Worm (Caenorhabditis elegans) whole organism, L3 larva: ENCODE measurements around the gene cyp-31A2.
A peak's percentile ranks its signal among the peaks of the same experiment; 100 is the strongest.

Experiments used
- ZK546.5 ChIP-seq: sonication (generic microtip); optimal IDR thresholded peaks from 2 replicates; lab custom pipeline; 2017; ENCODE audit warnings: missing biosample characterization, missing genetic modification characterization
- ama-1 ChIP-seq: fragments of 150-350 bp; optimal IDR thresholded peaks from 2 replicates; lab custom pipeline; 2018
- ceh-16 ChIP-seq: sonication (generic microtip); optimal IDR thresholded peaks from 2 replicates; lab custom pipeline; 2017; ENCODE audit warnings: missing biosample characterization, missing genetic modification characterization
- ceh-28 ChIP-seq: fragments of 150-350 bp; optimal IDR thresholded peaks from 2 replicates; lab custom pipeline; 2014; ENCODE audit warnings: missing biosample characterization, missing genetic modification reagents, missing genetic modification characterization
- egl-5 ChIP-seq: fragments of 150-350 bp; optimal IDR thresholded peaks from 2 replicates; lab custom pipeline; 2017; ENCODE audit warnings: missing biosample characterization, missing genetic modification reagents, missing genetic modification characterization, inconsistent platforms
- elt-2 ChIP-seq: sonication (generic microtip); optimal IDR thresholded peaks from 2 replicates; lab custom pipeline; 2016; ENCODE audit warnings: missing genetic modification reagents, mild to moderate bottlenecking, missing genetic modification characterization, missing compliant biosample characterization
- eor-1 ChIP-seq, 2 experiments: fragments of 150-350 bp; optimal IDR thresholded peaks; 2 replicates each; lab custom pipeline; 2014 to 2018; ENCODE audit warnings: missing biosample characterization in 2 of 2, missing genetic modification characterization in 2 of 2
- fkh-10 ChIP-seq: sonication (generic microtip); optimal IDR thresholded peaks from 2 replicates; lab custom pipeline; 2017; ENCODE audit warnings: missing biosample characterization, missing genetic modification reagents, missing genetic modification characterization
- fkh-2 ChIP-seq: fragments of 150-350 bp; optimal IDR thresholded peaks from 2 replicates; lab custom pipeline; 2014; ENCODE audit warnings: missing biosample characterization, missing genetic modification reagents, missing genetic modification characterization
- fos-1 ChIP-seq: fragments of 150-350 bp; optimal IDR thresholded peaks from 2 replicates; lab custom pipeline; 2014; ENCODE audit warnings: missing biosample characterization, missing genetic modification characterization
- hmg-11 ChIP-seq: sonication (generic microtip); optimal IDR thresholded peaks from 2 replicates; lab custom pipeline; 2016; ENCODE audit warnings: missing genetic modification characterization, missing compliant biosample characterization
- jun-1 ChIP-seq: fragments of 150-350 bp; optimal IDR thresholded peaks from 2 replicates; lab custom pipeline; 2014; ENCODE audit warnings: missing biosample characterization, missing genetic modification reagents, missing genetic modification characterization
- lin-15B ChIP-seq: fragments of 150-350 bp; optimal IDR thresholded peaks from 2 replicates; lab custom pipeline; 2014; ENCODE audit warnings: missing biosample characterization, missing genetic modification characterization
- lin-39 ChIP-seq: fragments of 150-350 bp; optimal IDR thresholded peaks from 2 replicates; lab custom pipeline; 2018; ENCODE audit warnings: missing biosample characterization, missing genetic modification reagents, missing genetic modification characterization
- lsy-12 ChIP-seq: sonication (generic microtip); optimal IDR thresholded peaks from 2 replicates; lab custom pipeline; 2016; ENCODE audit warnings: mild to moderate bottlenecking, missing genetic modification characterization, missing compliant biosample characterization
- mml-1 ChIP-seq: fragments of 150-350 bp; sonication (generic microtip); optimal IDR thresholded peaks from 3 replicates; lab custom pipeline; 2014; ENCODE audit warnings: missing biosample characterization, missing genetic modification characterization
- nfya-1 ChIP-seq: sonication (generic microtip); optimal IDR thresholded peaks from 2 replicates; lab custom pipeline; 2017; ENCODE audit warnings: missing genetic modification characterization, mild to moderate bottlenecking, missing compliant biosample characterization, antibody characterized with exemption, moderate library complexity; ENCODE audit not compliant: insufficient read depth
- nhr-11 ChIP-seq: fragments of 150-350 bp; optimal IDR thresholded peaks from 2 replicates; lab custom pipeline; 2014; ENCODE audit warnings: missing biosample characterization, missing genetic modification characterization
- nhr-12 ChIP-seq: fragments of 150-350 bp; optimal IDR thresholded peaks from 2 replicates; lab custom pipeline; 2014; ENCODE audit warnings: missing biosample characterization, missing genetic modification characterization
- nhr-23 ChIP-seq: fragments of 150-350 bp; optimal IDR thresholded peaks from 2 replicates; lab custom pipeline; 2014; ENCODE audit warnings: missing biosample characterization, missing genetic modification reagents, missing genetic modification characterization
- nhr-25 ChIP-seq: sonication (generic microtip); optimal IDR thresholded peaks from 2 replicates; lab custom pipeline; 2017; ENCODE audit warnings: missing biosample characterization, missing genetic modification characterization
- nhr-28 ChIP-seq: fragments of 150-350 bp; optimal IDR thresholded peaks from 2 replicates; lab custom pipeline; 2014; ENCODE audit warnings: missing biosample characterization, missing genetic modification characterization
- nhr-43 ChIP-seq: sonication (generic microtip); optimal IDR thresholded peaks from 2 replicates; lab custom pipeline; 2016; ENCODE audit warnings: mild to moderate bottlenecking, missing genetic modification characterization, missing compliant biosample characterization; ENCODE audit not compliant: poor library complexity, severe bottlenecking
- nhr-67 ChIP-seq: fragments of 150-350 bp; optimal IDR thresholded peaks from 2 replicates; lab custom pipeline; 2014; ENCODE audit warnings: missing biosample characterization, missing genetic modification characterization
- nhr-76 ChIP-seq: fragments of 150-350 bp; sonication (generic microtip); optimal IDR thresholded peaks from 5 replicates; lab custom pipeline; 2014; ENCODE audit warnings: missing biosample characterization, missing genetic modification characterization
- nhr-77 ChIP-seq: fragments of 150-350 bp; optimal IDR thresholded peaks from 2 replicates; lab custom pipeline; 2014; ENCODE audit warnings: missing biosample characterization, missing genetic modification characterization
- pha-4 ChIP-seq: fragments of 150-350 bp; optimal IDR thresholded peaks from 2 replicates; lab custom pipeline; 2014; ENCODE audit warnings: missing biosample characterization, missing genetic modification reagents, missing genetic modification characterization
- pqm-1 ChIP-seq: fragments of 150-350 bp; optimal IDR thresholded peaks from 2 replicates; lab custom pipeline; 2017; ENCODE audit warnings: missing biosample characterization, missing genetic modification characterization, inconsistent platforms
- sea-2 ChIP-seq: fragments of 150-350 bp; sonication (generic microtip); optimal IDR thresholded peaks from 4 replicates; lab custom pipeline; 2014; ENCODE audit warnings: missing biosample characterization, missing genetic modification reagents, missing genetic modification characterization
- skn-1 ChIP-seq: fragments of 150-350 bp; optimal IDR thresholded peaks from 2 replicates; lab custom pipeline; 2014; ENCODE audit warnings: missing biosample characterization, missing genetic modification characterization
- snpc-4 ChIP-seq: fragments of 150-350 bp; optimal IDR thresholded peaks from 2 replicates; lab custom pipeline; 2014; ENCODE audit warnings: missing biosample characterization, missing genetic modification characterization
- tbx-2 ChIP-seq: sonication (generic microtip); optimal IDR thresholded peaks from 2 replicates; lab custom pipeline; 2016; ENCODE audit warnings: mild to moderate bottlenecking, missing genetic modification characterization, missing compliant biosample characterization
- unc-39 ChIP-seq: sonication (generic microtip); optimal IDR thresholded peaks from 4 replicates; lab custom pipeline; 2017; ENCODE audit warnings: missing biosample characterization, missing genetic modification characterization
- unc-62 ChIP-seq: fragments of 150-350 bp; sonication (generic microtip); optimal IDR thresholded peaks from 4 replicates; lab custom pipeline; 2014; ENCODE audit warnings: missing biosample characterization, missing genetic modification reagents, missing genetic modification characterization
- zag-1 ChIP-seq: fragments of 150-350 bp; optimal IDR thresholded peaks from 2 replicates; lab custom pipeline; 2014; ENCODE audit warnings: missing biosample characterization, missing genetic modification characterization
- ztf-11 ChIP-seq: fragments of 150-350 bp; optimal IDR thresholded peaks from 2 replicates; lab custom pipeline; 2014; ENCODE audit warnings: missing biosample characterization, missing genetic modification characterization

Gene cyp-31A2

DNA sequence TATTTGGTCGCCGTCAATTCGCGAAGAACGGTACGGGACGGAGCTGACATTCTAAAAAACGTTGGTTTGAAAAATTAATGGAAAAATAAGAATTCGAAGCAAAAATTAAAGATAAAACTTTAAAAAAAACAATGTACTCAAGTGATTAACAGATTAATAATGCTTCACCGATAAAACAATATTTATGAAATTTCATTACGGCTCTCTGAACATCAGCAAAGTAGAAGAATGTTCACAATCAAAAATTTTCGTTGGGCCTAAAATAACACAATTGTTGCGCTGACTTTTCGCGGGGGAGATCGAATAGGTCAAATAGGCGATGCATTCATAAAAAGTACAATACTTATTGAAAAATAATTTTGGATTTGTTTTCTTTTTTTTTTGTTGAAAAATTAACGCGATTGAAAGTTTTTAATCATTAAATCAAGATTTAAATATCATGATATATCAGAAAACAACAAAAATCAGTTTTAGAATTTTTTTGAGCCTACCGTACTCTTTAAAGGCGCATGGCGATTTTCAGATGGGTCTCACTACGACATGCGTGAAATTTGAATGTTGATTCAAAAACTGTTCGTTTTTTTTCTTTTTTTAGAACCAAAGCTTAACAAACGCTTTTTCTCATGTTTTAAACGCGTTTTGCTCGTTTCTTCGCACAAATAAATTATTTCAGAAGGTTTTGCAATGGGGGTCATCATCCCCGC lies at the start of gene cyp-31A2, which contains the start of gene memi-3:
Gene cyp-31A2 (plus strand): TSS at position 674 of the 704 bp plus-strand sequence.
Gene memi-3 (minus strand): TSS at position 51 of the 704 bp plus-strand sequence.
- TF ChIP-seq nhr-76 (tag; lab: Kevin White, UChicago) = no peak
- no peak for TF ChIP-seq nhr-25
- TF ChIP-seq nhr-67 (tag; lab: Kevin White, UChicago) = no peak
- no peak for TF ChIP-seq sea-2 (GFP tag; lab: Kevin White, UChicago)
- TF ChIP-seq hmg-11 (tag; lab: Kevin White, UChicago) = no peak
- TF ChIP-seq ama-1 = no peak
- no peak for TF ChIP-seq fos-1 (tag; lab: Kevin White, UChicago)
- no peak for TF ChIP-seq nhr-28
- no peak for TF ChIP-seq unc-62
- TF ChIP-seq nhr-43 (tag; lab: Kevin White, UChicago) = no peak
- no peak for TF ChIP-seq lin-39
- TF ChIP-seq nhr-11 (tag; lab: Kevin White, UChicago) = no peak

DNA sequence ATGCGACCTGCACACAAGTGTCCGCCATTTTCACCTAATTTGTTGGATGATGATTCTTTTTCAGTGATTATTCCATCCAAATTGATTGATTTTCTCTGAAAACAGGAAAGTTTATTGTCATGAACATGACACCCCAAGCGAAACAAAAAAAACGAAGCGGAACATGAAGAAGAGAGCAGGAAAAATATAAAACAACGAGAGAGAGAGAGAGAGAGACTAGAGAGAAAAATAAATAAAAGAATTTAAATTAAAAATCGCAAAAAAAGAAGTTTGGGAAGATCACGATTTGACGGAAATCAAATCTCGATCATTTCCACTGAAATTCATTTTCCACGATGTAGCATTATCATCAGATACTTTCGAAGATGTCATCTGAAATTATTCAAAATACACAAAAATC lies 44.0 kb upstream of the cyp-31A2 start, which contains the start of gene klp-12:
Gene klp-12 (minus strand): TSS at position 101 of the 400 bp plus-strand sequence.
- TF ChIP-seq nhr-11 (tag; lab: Kevin White, UChicago) (no peak), nhr-67 (tag; lab: Kevin White, UChicago) (no peak), sea-2 (GFP tag; lab: Kevin White, UChicago) (no peak), ceh-16 (no peak), mml-1 (tag; lab: Kevin White, UChicago) (no peak), lsy-12 (no peak), fkh-10 (GFP tag; lab: Kevin White, UChicago) (no peak), ceh-28 (no peak)

DNA sequence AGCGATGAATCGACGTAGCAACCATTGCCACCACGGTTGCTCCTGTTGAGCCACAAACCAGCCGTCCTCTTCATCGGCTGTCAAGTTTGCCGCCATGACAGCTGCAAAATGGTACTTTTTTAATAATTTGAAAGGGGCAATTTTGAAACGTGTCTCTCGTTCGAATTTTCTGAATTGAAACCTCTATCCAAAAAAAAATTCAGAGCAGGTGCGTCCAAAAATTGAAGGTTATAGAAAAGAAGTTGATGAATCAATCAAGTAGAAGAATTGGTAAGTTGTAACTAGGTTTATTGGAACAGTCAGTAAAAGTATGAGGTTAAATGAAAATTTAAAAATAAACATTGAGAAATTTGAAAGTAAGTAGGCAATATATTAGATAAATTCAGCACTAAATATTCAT lies 42.4 kb upstream of the cyp-31A2 start, which contains the start of gene T01G1.4:
Gene T01G1.4 (minus strand): TSS at position 101 of the 400 bp plus-strand sequence.
- TF ChIP-seq tbx-2 (tag; lab: Kevin White, UChicago) (no peak), jun-1 (tag; lab: Kevin White, UChicago) (no peak)
- TF ChIP-seq, all 47 proteins: peak for 0

DNA sequence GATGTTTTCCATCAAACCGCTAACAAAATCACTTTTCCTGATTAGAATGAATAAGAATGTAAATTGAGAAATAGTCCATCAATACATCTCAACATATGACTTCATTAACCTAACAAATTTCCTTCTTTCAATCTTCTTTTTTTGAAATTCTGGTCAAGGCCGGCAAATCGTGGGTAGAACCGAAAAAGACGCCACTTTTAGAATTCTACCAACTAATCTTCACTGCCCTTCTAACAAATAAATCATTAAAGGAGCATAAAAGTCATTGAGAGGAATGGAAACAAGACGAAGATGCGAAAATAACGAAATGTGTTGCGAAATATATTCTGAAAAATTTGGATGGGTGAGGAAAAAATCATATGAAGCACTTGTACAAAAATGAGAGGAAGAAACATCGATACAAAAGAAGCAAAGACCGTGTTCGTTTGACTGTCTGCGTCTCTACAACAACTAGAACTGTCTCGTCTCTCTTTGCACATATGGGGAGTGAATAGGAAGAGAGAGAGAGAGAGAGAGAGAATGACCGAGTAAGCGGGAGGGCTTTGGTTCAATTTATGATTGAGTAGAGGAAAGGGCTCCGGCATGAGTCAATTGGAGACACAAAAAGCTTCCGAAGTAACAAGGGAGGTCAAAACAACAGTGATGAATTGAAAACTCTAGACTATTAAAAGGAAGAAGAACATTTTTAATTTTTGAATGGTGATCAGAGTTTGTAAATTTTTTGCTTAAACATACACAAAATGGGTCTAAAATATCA lies 39.8 kb upstream of the cyp-31A2 start:
- TF ChIP-seq sea-2 (GFP tag; lab: Kevin White, UChicago) (no peak), pha-4 (tag; lab: Kevin White, UChicago) (peak; percentile 60), ama-1 (no peak), nhr-12 (no peak), elt-2 (peak; percentile 12), zag-1 (no peak), egl-5 (no peak), eor-1 (tag; optimal IDR thresholded peaks at IDR 0.05; lab: Kevin White, UChicago) (no peak), unc-39 (tag; lab: Kevin White, UChicago) (no peak), nfya-1 (tag; lab: Kevin White, UChicago) (peak; percentile 32), pqm-1 (peak; percentile 1), ceh-28 (peak; percentile 17), nhr-77 (no peak), lin-15B (tag; lab: Kevin White, UChicago) (no peak), nhr-25 (peak; percentile 12), nhr-23 (tag; lab: Kevin White, UChicago) (no peak), ZK546.5 (no peak), snpc-4 (tag; lab: Kevin White, UChicago) (no peak), fkh-2 (tag; lab: Kevin White, UChicago) (no peak), ztf-11 (tag; lab: Kevin White, UChicago) (no peak), skn-1 (tag; lab: Kevin White, UChicago) (no peak), nhr-76 (tag; lab: Kevin White, UChicago) (peak; percentile 84), hmg-11 (tag; lab: Kevin White, UChicago) (peak; percentile 16), nhr-28 (no peak)
